Worm (Caenorhabditis elegans): ENCODE measurements around the gene enu-3.1.

DNA sequence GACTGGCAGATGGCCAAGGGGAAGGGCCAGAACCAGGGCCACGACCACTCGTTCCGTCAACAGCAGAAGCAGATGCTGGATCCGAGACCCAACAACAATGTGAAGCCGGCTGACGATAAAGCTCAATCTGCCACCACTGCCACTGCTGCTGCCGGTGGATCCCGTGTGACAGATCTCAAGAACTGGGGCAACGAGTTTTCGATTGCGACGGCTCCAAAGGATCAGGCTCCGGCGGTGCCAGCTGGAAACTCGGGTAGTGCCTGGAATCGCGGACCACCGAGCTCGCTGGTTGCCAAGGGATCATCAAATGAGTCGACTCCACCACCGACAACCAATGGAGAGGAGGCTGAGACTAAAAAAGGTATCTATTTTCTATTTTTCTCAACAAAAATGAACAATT lies 28.4 kb downstream of the enu-3.1 start:
- TF ChIP-seq ceh-36 (tag; optimal IDR thresholded peaks at IDR 0.05) (no peak), tbx-37 (GFP tag; conservative IDR thresholded peaks at IDR 0.05) (no peak), ama-1 (optimal IDR thresholded peaks at IDR 0.05) (no peak), tra-4 (tag; optimal IDR thresholded peaks at IDR 0.05) (no peak), ceh-13 (GFP tag; optimal IDR thresholded peaks at IDR 0.05) (no peak), F13C5.2 (tag; optimal IDR thresholded peaks at IDR 0.05) (no peak)
